Worm (Caenorhabditis elegans): ENCODE data around the gene F46B6.2.

The F46B6.2 gene

ce11 chrV:9789657-9790261, 17.7 kb downstream of the F46B6.2 start, which contains the start of gene ztf-7 (continued):
- TF ChIP-seq madf-3 (GFP tag; IDR thresholded peaks at IDR 0.05) (peak; percentile 88), B0261.1 (tag; optimal IDR thresholded peaks at IDR 0.05) (peak; percentile 12), F23B12.7 (tag; optimal IDR thresholded peaks at IDR 0.05; ENCODE audit: insufficient read depth) (peak; percentile 55), ztf-18 (tag; optimal IDR thresholded peaks at IDR 0.05) (peak; percentile 98), bed-1 (GFP tag; IDR thresholded peaks at IDR 0.05) (0 out of 2 replicates have a peak, but pooled peaks have one; percentile 75), ets-4 (GFP tag; optimal IDR thresholded peaks at IDR 0.05) (peak; percentile 86), ama-1 (optimal IDR thresholded peaks at IDR 0.05) (no peak), ama-1 (GFP tag; optimal IDR thresholded peaks at IDR 0.05) (no peak), Y56A3A.18 (GFP tag; IDR thresholded peaks at IDR 0.05) (peak; percentile 94), B0019.2 (GFP tag; conservative IDR thresholded peaks at IDR 0.05) (no peak), C06A6.2 (GFP tag; conservative IDR thresholded peaks at IDR 0.05) (peak; percentile 93), ztf-25 (GFP tag; IDR thresholded peaks at IDR 0.05) (no peak), ztf-6 (GFP tag; IDR thresholded peaks at IDR 0.05) (0 out of 2 replicates have a peak, but pooled peaks have one; percentile 42), rec-8 (tag; optimal IDR thresholded peaks at IDR 0.05) (no peak), cebp-2 (GFP tag; IDR thresholded peaks at IDR 0.05) (peak; percentile 65; the same call in 1 of the 2 replicates), C17E4.6 (GFP tag; IDR thresholded peaks at IDR 0.05) (peak; percentile 54; the same call in 1 of the 2 replicates), cebp-1 (GFP tag; IDR thresholded peaks at IDR 0.05) (peak; percentile 75), cebp-1 (tag; optimal IDR thresholded peaks at IDR 0.05) (peak; percentile 96), F10E7.11 (tag; optimal IDR thresholded peaks at IDR 0.05) (no peak), ZK185.1 (tag; optimal IDR thresholded peaks at IDR 0.05; ENCODE audit: poor library complexity, severe bottlenecking) (peak; percentile 78), mcd-1 (GFP tag; IDR thresholded peaks at IDR 0.05) (peak; percentile 92), F37B4.10 (GFP tag; IDR thresholded peaks at IDR 0.05) (0 out of 2 replicates have a peak, but pooled peaks have one; percentile 78), let-607 (tag; optimal IDR thresholded peaks at IDR 0.05) (peak; percentile 97 to 98), egl-44 (GFP tag; IDR thresholded peaks at IDR 0.05) (peak; percentile 68), mes-4 (tag; optimal IDR thresholded peaks at IDR 0.05) (no peak), madf-6 (GFP tag; IDR thresholded peaks at IDR 0.05) (peak; percentile 69), mxl-1 (tag; optimal IDR thresholded peaks at IDR 0.05) (no peak), snpc-4 (GFP tag; optimal IDR thresholded peaks at IDR 0.05) (peak; percentile 67), snpc-4 (tag; optimal IDR thresholded peaks at IDR 0.05) (peak in 3 of 4 experiments; percentile 77 to 87 (median 84)), K11D2.4 (GFP tag; IDR thresholded peaks at IDR 0.05) (peak; percentile 96), Y53F4B.3 (GFP tag; IDR thresholded peaks at IDR 0.05) (no peak), hlh-12 (tag; optimal IDR thresholded peaks at IDR 0.05) (no peak), sptf-2 (GFP tag; optimal IDR thresholded peaks at IDR 0.05) (no peak), nhr-80 (tag; optimal IDR thresholded peaks at IDR 0.05) (peak; percentile 99), nhr-90 (tag; optimal IDR thresholded peaks at IDR 0.05) (peak; percentile 77), hrde-1 (tag; optimal IDR thresholded peaks at IDR 0.05; ENCODE audit: borderline replicate concordance) (no peak), ceh-58 (GFP tag; IDR thresholded peaks at IDR 0.05) (no peak), egrh-3 (GFP tag; IDR thresholded peaks at IDR 0.05) (no peak), dox-1 (GFP tag; IDR thresholded peaks at IDR 0.05) (peak; percentile 98), F57C9.4 (tag; optimal IDR thresholded peaks at IDR 0.05) (no peak), ztf-3 (GFP tag; optimal IDR thresholded peaks at IDR 0.05) (peak; percentile 75), lin-40 (tag; optimal IDR thresholded peaks at IDR 0.05) (peak; percentile 97), K12H6.12 (tag; optimal IDR thresholded peaks at IDR 0.05) (peak; percentile 97), ekl-4 (GFP tag; IDR thresholded peaks at IDR 0.05) (peak; percentile 96), snpc-1.3 (tag; optimal IDR thresholded peaks at IDR 0.05; ENCODE audit: insufficient read depth) (no peak), F22D6.2 (tag; optimal IDR thresholded peaks at IDR 0.05) (peak; percentile 87), ceh-100 (GFP tag; IDR thresholded peaks at IDR 0.05) (peak; percentile 82)
